Worm (Caenorhabditis elegans): Measurements from ENCODE around the gene C16B8.3.
A peak's percentile ranks its signal among the peaks of the same experiment; 100 is the strongest.

ce11 chrX:3945681-3946080 lies 22.8 kb downstream of the C16B8.3 start:
- TF ChIP-seq Y53F4B.3 (GFP tag; IDR thresholded peaks at IDR 0.05) (no peak), nfya-1 (tag; optimal IDR thresholded peaks at IDR 0.05; ENCODE audit: borderline replicate concordance, insufficient read depth) (no peak), attf-5 (GFP tag; optimal IDR thresholded peaks at IDR 0.05) (peak; percentile 20), zfh-2 (GFP tag; conservative IDR thresholded peaks at IDR 0.05) (peak; percentile 98), B0336.3 (GFP tag; IDR thresholded peaks at IDR 0.05) (no peak), Y95B8A.8 (GFP tag; IDR thresholded peaks at IDR 0.05) (no peak), B0019.2 (GFP tag; conservative IDR thresholded peaks at IDR 0.05) (no peak), zim-3 (tag; optimal IDR thresholded peaks at IDR 0.05) (no peak)

Data from whole organism, young adult.